Fruit fly (Drosophila melanogaster): ENCODE data around the gene Snmp1.

Gene Snmp1

DNA sequence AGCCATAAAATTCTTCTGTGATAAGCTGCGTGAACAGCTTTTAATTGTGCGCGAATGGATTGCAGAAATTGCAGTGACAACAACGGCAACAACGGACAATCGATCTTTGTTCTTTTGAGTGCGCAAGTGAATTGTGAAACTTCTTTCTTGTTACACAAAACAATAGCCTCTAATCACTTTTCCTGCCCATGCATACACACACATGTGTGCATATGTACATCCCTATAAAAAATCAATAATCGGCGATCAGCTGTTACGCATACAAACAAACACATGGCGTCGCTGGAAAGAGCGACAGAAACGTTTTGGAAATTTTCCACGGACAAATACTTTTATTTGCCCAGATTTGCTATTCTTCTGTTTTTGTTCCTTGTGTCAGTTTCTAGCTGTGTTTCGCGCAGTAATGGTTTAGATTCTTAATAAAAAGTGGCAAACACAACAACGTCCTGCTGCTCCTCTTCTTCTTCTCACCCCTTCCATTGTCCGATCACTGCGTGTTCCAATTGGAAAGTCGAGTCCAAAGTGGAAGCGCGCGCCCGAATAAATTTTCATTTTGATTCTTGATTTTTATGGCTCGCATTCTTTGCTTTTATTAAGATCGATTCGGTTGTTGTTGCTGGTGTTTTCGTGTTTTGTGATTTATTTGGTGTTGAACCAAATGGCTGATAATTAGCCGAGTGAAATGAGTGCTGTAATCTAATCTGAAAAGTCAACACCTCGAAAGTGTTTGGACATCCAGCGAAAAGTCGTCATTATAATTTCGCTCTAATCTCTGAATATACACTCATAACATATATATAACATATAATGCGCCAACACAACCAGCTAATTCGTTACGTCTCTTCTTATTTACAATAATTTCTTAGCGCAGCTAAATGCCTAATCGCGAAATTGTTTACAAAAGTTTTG lies 11.2 kb downstream of the Snmp1 start (continued):
- TF ChIP-seq cg (GFP tag; optimal IDR thresholded peaks at IDR 0.05) (peak; percentile 79), psq (GFP tag; optimal IDR thresholded peaks at IDR 0.05) (no peak), Rx (GFP tag; IDR thresholded peaks at IDR 0.05) (no peak), HLHmδ (GFP tag; optimal IDR thresholded peaks at IDR 0.05) (no peak), crc (GFP tag; optimal IDR thresholded peaks at IDR 0.05) (no peak), CG9797 (GFP tag; optimal IDR thresholded peaks at IDR 0.05) (no peak), CG13287 (GFP tag; IDR thresholded peaks at IDR 0.05; ENCODE audit: partially characterized antibody) (no peak), grau (tag; optimal IDR thresholded peaks at IDR 0.05) (no peak), CG1603 (tag; optimal IDR thresholded peaks at IDR 0.05) (no peak), oc (tag; optimal IDR thresholded peaks at IDR 0.05) (peak; percentile 24), her (GFP tag; optimal IDR thresholded peaks at IDR 0.05) (no peak), Poxn (GFP tag; IDR thresholded peaks at IDR 0.05) (no peak), corto (GFP tag; optimal IDR thresholded peaks at IDR 0.05) (peak; percentile 2), sr (GFP tag; IDR thresholded peaks at IDR 0.05) (no peak), sd (tag; optimal IDR thresholded peaks at IDR 0.05) (peak; percentile 84), CG5953 (GFP tag; IDR thresholded peaks at IDR 0.05) (no peak), CG8359 (GFP tag; optimal IDR thresholded peaks at IDR 0.05; ENCODE audit: borderline replicate concordance) (no peak), insv (GFP tag; optimal IDR thresholded peaks at IDR 0.05) (peak in 1 of 2 experiments; percentile 82), Ravus (GFP tag; IDR thresholded peaks at IDR 0.05) (no peak), ERR (GFP tag; optimal IDR thresholded peaks at IDR 0.05) (no peak), CG7928 (GFP tag; optimal IDR thresholded peaks at IDR 0.05) (no peak), scrt (GFP tag; optimal IDR thresholded peaks at IDR 0.05) (peak; percentile 2), NfI (GFP tag; optimal IDR thresholded peaks at IDR 0.05) (no peak), twi (tag; optimal IDR thresholded peaks at IDR 0.05) (peak; percentile 57), C15 (GFP tag; IDR thresholded peaks at IDR 0.05) (no peak), CG18764 (GFP tag; optimal IDR thresholded peaks at IDR 0.05) (no peak), sob (GFP tag; IDR thresholded peaks at IDR 0.05) (0 out of 2 replicates have a peak, but pooled peaks have one; percentile 16), CG2875 (GFP tag; optimal IDR thresholded peaks at IDR 0.05) (peak; percentile 46), CG9609 (GFP tag; optimal IDR thresholded peaks at IDR 0.05) (no peak), p53 (GFP tag; optimal IDR thresholded peaks at IDR 0.05) (no peak), B-H1 (GFP tag; IDR thresholded peaks at IDR 0.05) (no peak), Scr (GFP tag; IDR thresholded peaks at IDR 0.05; ENCODE audit: partially characterized antibody) (no peak), klu (GFP tag; IDR thresholded peaks at IDR 0.05) (no peak), chn (GFP tag; optimal IDR thresholded peaks at IDR 0.05) (no peak), Nf-YA (GFP tag; IDR thresholded peaks at IDR 0.05) (no peak), Mad (GFP tag; optimal IDR thresholded peaks at IDR 0.05) (no peak), eve (GFP tag; optimal IDR thresholded peaks at IDR 0.05) (peak in 1 of 2 experiments; percentile 61), gsb-n (tag; optimal IDR thresholded peaks at IDR 0.05) (no peak), jing (GFP tag; optimal IDR thresholded peaks at IDR 0.05) (no peak), Lpt (GFP tag; optimal IDR thresholded peaks at IDR 0.05) (no peak), CG30403 (GFP tag; optimal IDR thresholded peaks at IDR 0.05) (no peak), amos (GFP tag; IDR thresholded peaks at IDR 0.05; ENCODE audit: partially characterized antibody) (no peak), Elba2 (GFP tag; optimal IDR thresholded peaks at IDR 0.05) (peak; percentile 93), Myb (GFP tag; optimal IDR thresholded peaks at IDR 0.05) (no peak), nom (GFP tag; optimal IDR thresholded peaks at IDR 0.05) (peak; percentile 14), Fer3 (tag; optimal IDR thresholded peaks at IDR 0.05) (no peak), pnt (GFP tag; optimal IDR thresholded peaks at IDR 0.05) (no peak), usp (GFP tag; optimal IDR thresholded peaks at IDR 0.05) (no peak), yki (optimal IDR thresholded peaks at IDR 0.05) (no peak), kah (GFP tag; optimal IDR thresholded peaks at IDR 0.05) (no peak)
